Worm (Caenorhabditis elegans) whole organism, mixed stage, embryonic: ENCODE results near the gene F28B4.1.
A peak's percentile ranks its signal among the peaks of the same experiment; 100 is the strongest.

Source experiments
- bed-3 ChIP-seq: fragments of 200-800 bp; sonication (Bioruptor generic); optimal IDR thresholded peaks from 3 replicates; lab custom pipeline; 2018; ENCODE audit warnings: mild to moderate bottlenecking, missing genetic modification characterization, moderate library complexity, missing compliant biosample characterization
- ceh-43 ChIP-seq: fragments of 200-800 bp; sonication (Bioruptor generic); optimal IDR thresholded peaks from 2 replicates; lab custom pipeline; 2018; ENCODE audit warnings: mild to moderate bottlenecking, missing genetic modification characterization, moderate library complexity, missing compliant biosample characterization
- ceh-83 ChIP-seq: fragments of 200-800 bp; sonication (Bioruptor generic); optimal IDR thresholded peaks from 2 replicates; lab custom pipeline; 2018; ENCODE audit warnings: mild to moderate bottlenecking, missing genetic modification characterization, missing compliant biosample characterization
- cnd-1 ChIP-seq: fragments of 200-800 bp; sonication (Bioruptor generic); optimal IDR thresholded peaks from 2 replicates; lab custom pipeline; 2018; ENCODE audit warnings: mild to moderate bottlenecking, missing genetic modification characterization, missing compliant biosample characterization
- drap-1 ChIP-seq: fragments of 200-800 bp; sonication (Bioruptor generic); optimal IDR thresholded peaks from 3 replicates; lab custom pipeline; 2018; ENCODE audit warnings: mild to moderate bottlenecking, missing genetic modification characterization, missing compliant biosample characterization
- elt-1 ChIP-seq: sonication (generic microtip); optimal IDR thresholded peaks from 2 replicates; lab custom pipeline; 2017; ENCODE audit warnings: missing genetic modification characterization, mild to moderate bottlenecking, missing compliant biosample characterization, antibody characterized with exemption, moderate library complexity, borderline replicate concordance; ENCODE audit not compliant: insufficient read depth
- flh-1 ChIP-seq: fragments of 200-800 bp; sonication (Bioruptor generic); optimal IDR thresholded peaks from 2 replicates; lab custom pipeline; 2018; ENCODE audit warnings: mild to moderate bottlenecking, missing genetic modification characterization, moderate library complexity, missing compliant biosample characterization
- ham-2 ChIP-seq: fragments of 200-800 bp; sonication (Bioruptor generic); optimal IDR thresholded peaks from 2 replicates; lab custom pipeline; 2018; ENCODE audit warnings: mild to moderate bottlenecking, missing genetic modification characterization, missing compliant biosample characterization
- hlh-1 ChIP-seq: fragments of 150-350 bp; optimal IDR thresholded peaks from 2 replicates; lab custom pipeline; 2014; ENCODE audit warnings: missing biosample characterization, missing genetic modification reagents, missing genetic modification characterization
- lin-13 ChIP-seq: fragments of 150-350 bp; optimal IDR thresholded peaks from 2 replicates; lab custom pipeline; 2014; ENCODE audit warnings: missing biosample characterization, missing genetic modification characterization
- lsy-2 ChIP-seq: fragments of 150-350 bp; optimal IDR thresholded peaks from 2 replicates; lab custom pipeline; 2014; ENCODE audit warnings: missing biosample characterization, missing genetic modification characterization
- mab-5 ChIP-seq: fragments of 150-350 bp; optimal IDR thresholded peaks from 2 replicates; lab custom pipeline; 2014; ENCODE audit warnings: missing biosample characterization, missing genetic modification characterization
- nhr-237 ChIP-seq: fragments of 150-350 bp; optimal IDR thresholded peaks from 2 replicates; lab custom pipeline; 2014; ENCODE audit warnings: missing biosample characterization, missing genetic modification characterization
- nhr-28 ChIP-seq: fragments of 150-350 bp; optimal IDR thresholded peaks from 2 replicates; lab custom pipeline; 2014; ENCODE audit warnings: missing biosample characterization, missing genetic modification characterization
- nhr-76 ChIP-seq: sonication (generic microtip); optimal IDR thresholded peaks from 2 replicates; lab custom pipeline; 2017; ENCODE audit warnings: missing biosample characterization, missing genetic modification characterization
- pha-4 ChIP-seq: fragments of 150-350 bp; optimal IDR thresholded peaks from 2 replicates; lab custom pipeline; 2018; ENCODE audit warnings: missing biosample characterization, missing genetic modification reagents, missing genetic modification characterization
- sem-2 ChIP-seq: fragments of 200-800 bp; sonication (Bioruptor generic); optimal IDR thresholded peaks from 2 replicates; lab custom pipeline; 2018; ENCODE audit warnings: mild to moderate bottlenecking, missing genetic modification characterization, missing compliant biosample characterization
- tbx-8 ChIP-seq: fragments of 200-800 bp; sonication (Bioruptor generic); optimal IDR thresholded peaks from 2 replicates; lab custom pipeline; 2018; ENCODE audit warnings: mild to moderate bottlenecking, missing genetic modification characterization, moderate library complexity, missing compliant biosample characterization
- unc-39 ChIP-seq: fragments of 150-350 bp; optimal IDR thresholded peaks from 2 replicates; lab custom pipeline; 2014; ENCODE audit warnings: missing biosample characterization, missing genetic modification characterization
- unc-62 ChIP-seq: fragments of 150-350 bp; optimal IDR thresholded peaks from 2 replicates; lab custom pipeline; 2014; ENCODE audit warnings: missing biosample characterization, missing genetic modification reagents, missing genetic modification characterization
- zip-8 ChIP-seq: fragments of 150-350 bp; optimal IDR thresholded peaks from 2 replicates; lab custom pipeline; 2014; ENCODE audit warnings: missing biosample characterization, missing genetic modification characterization
- ztf-11 ChIP-seq: fragments of 150-350 bp; optimal IDR thresholded peaks from 2 replicates; lab custom pipeline; 2014; ENCODE audit warnings: missing biosample characterization, missing genetic modification characterization

F28B4.1 gene

DNA sequence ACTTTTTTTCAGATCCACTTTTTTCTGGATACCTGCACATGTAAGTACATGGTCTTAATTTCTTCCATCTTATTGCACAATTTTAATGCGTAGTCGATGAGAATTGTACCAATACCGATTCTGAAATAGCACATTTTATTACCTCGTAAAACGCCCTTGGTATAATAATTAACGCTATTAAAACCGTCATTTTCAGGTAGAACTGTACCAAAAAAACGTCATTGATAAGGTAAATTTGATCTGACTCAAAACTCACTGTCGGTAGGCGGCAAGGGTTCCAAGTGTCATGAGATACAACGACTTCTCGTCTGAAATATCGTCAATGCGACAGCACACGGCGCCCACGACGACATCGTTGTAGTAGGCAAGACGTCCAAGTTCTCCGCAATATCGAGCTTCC lies 39.5 kb downstream of the F28B4.1 start:
- TF ChIP-seq pha-4 (tag; lab: Kevin White, UChicago) = no peak
- TF ChIP-seq ztf-11 (tag; lab: Kevin White, UChicago) = no peak
- no peak for TF ChIP-seq cnd-1 (tag; lab: Kevin White, UChicago)
- no peak for TF ChIP-seq ceh-83 (GFP tag; lab: Kevin White, UChicago)
- TF ChIP-seq unc-62 (GFP tag; lab: Kevin White, UChicago) = no peak
- no peak for TF ChIP-seq flh-1 (GFP tag; lab: Kevin White, UChicago)

DNA sequence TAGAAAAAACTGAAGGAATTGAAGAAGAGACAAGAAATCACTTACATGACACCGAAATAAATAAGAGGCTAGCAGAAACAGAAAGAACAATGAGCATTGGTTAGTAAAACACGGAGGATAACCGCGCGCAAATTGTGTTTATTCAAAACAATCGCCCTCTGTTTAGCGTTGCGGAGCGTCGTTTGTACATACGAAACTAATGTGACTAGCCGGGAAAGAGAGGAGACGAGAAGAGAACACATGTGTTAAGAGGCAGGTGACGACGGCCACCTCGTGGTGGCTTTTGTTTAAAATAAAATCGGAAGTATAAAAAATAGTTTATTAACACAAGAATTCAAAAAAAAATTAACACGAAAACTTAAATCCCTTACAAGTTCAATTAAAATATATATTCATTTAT lies 40.9 kb downstream of the F28B4.1 start, which contains the start of gene F40F4.7:
F40F4.7 (minus strand) TSS at position 122 of the 400 bp plus-strand sequence.
- TF ChIP-seq pha-4 (tag; lab: Kevin White, UChicago) (peak; percentile 61), bed-3 (no peak), hlh-1 (tag; lab: Kevin White, UChicago) (peak; percentile 99), nhr-28 (tag; lab: Kevin White, UChicago) (no peak), lin-13 (tag; lab: Kevin White, UChicago) (peak; percentile 39)

DNA sequence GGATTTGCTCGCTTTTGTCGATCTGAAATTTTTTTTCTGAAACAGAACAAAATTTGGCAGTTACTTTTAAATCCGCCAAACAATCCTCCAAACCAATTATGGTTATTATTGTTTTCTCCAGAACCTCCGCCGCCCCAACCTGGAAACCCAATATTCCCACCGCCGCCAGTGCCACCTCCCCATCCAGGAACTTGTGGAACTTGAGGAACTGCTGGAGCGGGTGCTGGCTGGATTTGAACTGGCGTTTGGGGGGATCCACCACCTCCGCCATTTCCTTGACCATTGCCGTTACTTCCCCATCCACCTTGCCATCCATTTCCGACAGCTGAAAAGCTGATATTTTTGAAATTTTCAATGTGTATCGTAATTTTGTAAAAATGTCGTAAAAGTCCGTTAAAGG lies 42.9 kb downstream of the F28B4.1 start:
- TF ChIP-seq ztf-11 (tag; lab: Kevin White, UChicago) (no peak), lsy-2 (tag; lab: Kevin White, UChicago) (no peak), tbx-8 (GFP tag; lab: Kevin White, UChicago) (no peak), nhr-76 (tag; lab: Kevin White, UChicago) (no peak), pha-4 (tag; lab: Kevin White, UChicago) (no peak), elt-1 (no peak), ceh-43 (GFP tag; lab: Kevin White, UChicago) (no peak)

DNA sequence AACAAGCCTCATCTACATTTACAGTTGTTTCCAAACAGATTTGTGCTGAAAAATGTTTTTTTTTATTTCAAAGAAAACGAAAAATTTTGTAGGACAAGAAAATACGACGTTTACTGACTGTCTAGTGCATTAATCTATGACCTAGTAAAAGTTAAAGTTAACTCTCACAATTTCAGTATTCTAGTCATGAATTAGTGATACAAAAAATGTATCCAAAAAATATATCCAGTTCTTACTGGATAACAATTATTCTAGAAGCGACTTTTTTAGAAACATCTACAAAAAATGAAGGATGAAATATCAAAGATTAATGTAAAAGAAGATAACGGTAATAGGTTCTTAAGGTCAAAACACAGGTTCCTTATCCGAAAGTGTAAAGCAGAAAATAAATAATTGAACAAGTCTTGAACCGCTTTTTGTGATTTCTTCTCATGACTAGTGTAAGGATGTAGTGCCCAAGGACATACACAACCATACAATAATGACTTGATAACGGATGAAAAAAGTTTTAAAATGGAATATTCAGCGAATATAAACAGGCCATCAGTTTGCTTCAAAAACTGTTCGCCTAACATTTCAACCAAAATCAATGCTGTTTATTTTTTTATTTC lies 45.7 kb downstream of the F28B4.1 start, which contains the start of gene pqn-37:
pqn-37 (minus strand) TSS at position 51 of the 611 bp plus-strand sequence.
- no peak for TF ChIP-seq unc-62 (GFP tag; lab: Kevin White, UChicago)
- TF ChIP-seq mab-5 = no peak
- TF ChIP-seq lsy-2 (tag; lab: Kevin White, UChicago) = no peak
- TF ChIP-seq hlh-1 (tag; lab: Kevin White, UChicago) = no peak
- no peak for TF ChIP-seq ceh-43 (GFP tag; lab: Kevin White, UChicago)

DNA sequence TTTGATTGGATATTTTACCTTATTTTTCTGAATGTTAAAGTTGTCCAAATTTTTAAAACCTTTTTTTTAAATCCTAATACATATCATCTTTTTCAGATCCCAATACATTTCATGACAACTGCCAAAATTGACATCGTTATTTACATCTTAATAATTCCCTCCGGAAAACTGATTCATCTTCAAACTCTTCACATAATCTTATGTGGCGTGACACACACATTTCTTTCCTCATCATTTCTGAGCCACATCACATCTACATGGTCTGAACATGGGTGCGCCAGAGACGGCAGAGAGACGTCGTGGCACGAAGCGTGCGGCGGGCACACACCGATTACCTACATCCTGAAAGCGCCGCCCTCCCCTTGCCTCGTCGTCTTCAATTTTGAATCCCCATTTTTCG lies 47.6 kb downstream of the F28B4.1 start, which contains the start of gene tba-9:
tba-9 (plus strand) TSS at position 301 of the 400 bp plus-strand sequence.
- TF ChIP-seq lsy-2 (tag; lab: Kevin White, UChicago) = no peak
- TF ChIP-seq mab-5 = no peak
- TF ChIP-seq elt-1 = no peak
- TF ChIP-seq nhr-237 (tag; lab: Kevin White, UChicago) = no peak
- TF ChIP-seq ham-2 (GFP tag; lab: Kevin White, UChicago) = no peak
- no peak for TF ChIP-seq ztf-11 (tag; lab: Kevin White, UChicago)
- no peak for TF ChIP-seq sem-2 (GFP tag; lab: Kevin White, UChicago)
- TF ChIP-seq nhr-76 (tag; lab: Kevin White, UChicago) = no peak
- no peak for TF ChIP-seq drap-1 (GFP tag; lab: Kevin White, UChicago)
- TF ChIP-seq tbx-8 (GFP tag; lab: Kevin White, UChicago) = no peak
- TF ChIP-seq unc-39 (tag; lab: Kevin White, UChicago) = no peak
- no peak for TF ChIP-seq zip-8 (tag; lab: Kevin White, UChicago)
- no peak for TF ChIP-seq nhr-28 (tag; lab: Kevin White, UChicago)
- TF ChIP-seq lin-13 (tag; lab: Kevin White, UChicago) = no peak
- TF ChIP-seq, all 35 proteins: peak for 0
